Fruit fly (Drosophila melanogaster) whole organism, adult: ENCODE data around the gene CkIIbeta.

Experiments used
- CG12768 ChIP-seq: fragments of 200-800 bp; sonication (Bioruptor generic); optimal IDR thresholded peaks from 2 replicates; lab custom pipeline; 2017; ENCODE audit warnings: missing biosample characterization, missing genetic modification characterization, mild to moderate bottlenecking, moderate library complexity, missing genetic modification reagents
- CG33017 ChIP-seq: fragments of 200-800 bp; sonication (Bioruptor generic); optimal IDR thresholded peaks from 2 replicates; lab custom pipeline; 2018; ENCODE audit warnings: missing biosample characterization, mild to moderate bottlenecking, missing genetic modification characterization, moderate library complexity
- CG7045 ChIP-seq: fragments of 200-800 bp; sonication (Bioruptor generic); optimal IDR thresholded peaks from 2 replicates; lab custom pipeline; 2017; ENCODE audit warnings: missing biosample characterization, mild to moderate bottlenecking, missing genetic modification characterization
- CG7101 ChIP-seq: fragments of 200-800 bp; sonication (Bioruptor generic); optimal IDR thresholded peaks from 2 replicates; lab custom pipeline; 2018; ENCODE audit warnings: missing biosample characterization, mild to moderate bottlenecking, missing genetic modification characterization, moderate library complexity
- Clk ChIP-seq: fragments of 200-800 bp; sonication (Bioruptor generic); optimal IDR thresholded peaks from 2 replicates; lab custom pipeline; 2017; ENCODE audit warnings: missing biosample characterization, missing genetic modification characterization
- Crg-1 ChIP-seq: fragments of 200-800 bp; sonication (Bioruptor generic); optimal IDR thresholded peaks from 2 replicates; lab custom pipeline; 2016; ENCODE audit warnings: missing biosample characterization, missing genetic modification characterization
- Mnt ChIP-seq: fragments of 200-800 bp; sonication (Bioruptor generic); optimal IDR thresholded peaks from 2 replicates; lab custom pipeline; 2016; ENCODE audit warnings: missing biosample characterization, mild to moderate bottlenecking, missing genetic modification characterization
- cic ChIP-seq: fragments of 200-800 bp; sonication (Bioruptor generic); optimal IDR thresholded peaks from 2 replicates; lab custom pipeline; 2017; ENCODE audit warnings: missing biosample characterization, mild to moderate bottlenecking, missing genetic modification characterization, moderate library complexity
- cnc ChIP-seq, 2 experiments: fragments of >200 bp; optimal IDR thresholded peaks; 2 replicates each; lab custom pipeline; 2017
- ovo ChIP-seq: fragments of 200-800 bp; sonication (Bioruptor generic); optimal IDR thresholded peaks from 2 replicates; lab custom pipeline; 2016; ENCODE audit warnings: missing biosample characterization, missing genetic modification characterization

DNA sequence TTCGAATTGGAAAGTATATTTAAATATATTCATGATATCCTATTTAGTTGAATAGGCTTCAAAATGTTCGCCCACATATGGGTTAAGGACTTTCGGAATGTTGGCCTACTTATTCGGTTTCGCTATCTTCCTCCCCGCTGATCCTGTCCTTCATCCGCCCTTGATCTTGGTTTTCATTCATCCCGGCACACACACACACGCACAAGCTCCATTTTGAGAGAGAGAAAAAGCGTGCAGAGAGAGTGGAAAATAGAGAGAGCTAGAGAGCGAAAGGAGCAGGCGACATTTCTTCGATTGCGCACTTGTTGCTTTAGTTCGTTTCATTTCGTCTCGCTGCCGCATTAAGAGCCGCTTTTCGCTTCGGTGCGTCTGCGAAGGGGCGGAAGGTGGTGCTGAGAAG lies 5.3 kb upstream of the CkIIbeta start, which contains the start of gene Karl:
- TF ChIP-seq CG7045 (GFP tag; lab: Kevin White, UChicago) (no peak), CG33017 (tag; lab: Kevin White, UChicago) (no peak), Mnt (GFP tag; lab: Kevin White, UChicago) (no peak), ovo (GFP tag; lab: Kevin White, UChicago) (no peak), CG7101 (tag; lab: Kevin White, UChicago) (no peak), cic (no peak), Clk (GFP tag; lab: Kevin White, UChicago) (no peak), cnc (optimal IDR thresholded peaks at IDR 0.05; lab: Kevin White, UChicago) (no peak), Crg-1 (GFP tag; lab: Kevin White, UChicago) (no peak), CG12768 (GFP tag; lab: Kevin White, UChicago) (no peak)
